Worm (Caenorhabditis elegans): Measurements from ENCODE around the gene gly-12.

- TF ChIP-seq dpff-1 (tag; optimal IDR thresholded peaks at IDR 0.05) (no peak), ztf-18 (tag; optimal IDR thresholded peaks at IDR 0.05) (no peak), gei-17 (GFP tag; optimal IDR thresholded peaks at IDR 0.05) (no peak), aptf-2 (GFP tag; conservative IDR thresholded peaks at IDR 0.05) (no peak), ccch-3 (GFP tag; optimal IDR thresholded peaks at IDR 0.05) (no peak), attf-3 (GFP tag; conservative IDR thresholded peaks at IDR 0.05) (no peak), nfya-1 (tag; optimal IDR thresholded peaks at IDR 0.05; ENCODE audit: borderline replicate concordance, insufficient read depth) (no peak), ceh-100 (GFP tag; IDR thresholded peaks at IDR 0.05) (no peak), snpc-4 (GFP tag; optimal IDR thresholded peaks at IDR 0.05) (no peak), snpc-4 (tag; optimal IDR thresholded peaks at IDR 0.05) (no peak), pha-4 (tag; optimal IDR thresholded peaks at IDR 0.05) (no peak), ama-1 (optimal IDR thresholded peaks at IDR 0.05) (no peak), ama-1 (GFP tag; optimal IDR thresholded peaks at IDR 0.05) (no peak), unc-62 (GFP tag; optimal IDR thresholded peaks at IDR 0.05) (no peak), ztf-6 (GFP tag; IDR thresholded peaks at IDR 0.05) (no peak)
Observed at ce11 chrX:7519569-7519968, 33.9 kb downstream of the gly-12 start, which contains the start of gene chts-1.

All from whole organism, young adult.